Worm (Caenorhabditis elegans) whole organism, midembryonic: Measurements from ENCODE around the gene dnc-4.

Source experiments
- T22C8.4 ChIP-seq: fragments of 200-800 bp; sonication (Bioruptor generic); IDR thresholded peaks from 2 replicates; pipeline ENCODE4 v1.3.6; 2022; ENCODE audit warnings: missing genetic modification characterization, missing compliant biosample characterization
- cog-1 ChIP-seq: sonication (generic microtip); optimal IDR thresholded peaks from 2 replicates; lab custom pipeline; 2016; ENCODE audit warnings: missing genetic modification characterization, missing compliant biosample characterization
- flt-1 ChIP-seq: fragments of 200-800 bp; sonication (Bioruptor generic); IDR thresholded peaks from 2 replicates; pipeline ENCODE4 v1.3.6; 2022; ENCODE audit warnings: missing genetic modification characterization, missing compliant biosample characterization
- klf-2 ChIP-seq: fragments of 200-800 bp; sonication (Bioruptor generic); conservative IDR thresholded peaks from 2 replicates; pipeline ENCODE4 v1.3.6; 2022; ENCODE audit warnings: missing genetic modification reagents, missing genetic modification characterization, missing compliant biosample characterization
- med-1 ChIP-seq: sonication (generic microtip); optimal IDR thresholded peaks from 2 replicates; lab custom pipeline; 2017; ENCODE audit warnings: missing genetic modification characterization, mild to moderate bottlenecking, missing compliant biosample characterization, antibody characterized with exemption, missing genetic modification reagents; ENCODE audit not compliant: insufficient read depth
- ref-1 ChIP-seq: fragments of 200-800 bp; sonication (Bioruptor generic); conservative IDR thresholded peaks from 2 replicates; pipeline ENCODE4 v1.3.6; 2022; ENCODE audit warnings: missing genetic modification reagents, missing genetic modification characterization, missing compliant biosample characterization
- tab-1 ChIP-seq: fragments of 200-800 bp; sonication (Bioruptor generic); IDR thresholded peaks from 2 replicates; pipeline ENCODE4 v1.3.6; 2022; ENCODE audit warnings: missing genetic modification characterization, missing compliant biosample characterization
- ztf-23 ChIP-seq: fragments of 200-800 bp; sonication (Bioruptor generic); IDR thresholded peaks from 2 replicates; pipeline ENCODE4 v1.3.6; 2022; ENCODE audit warnings: missing genetic modification reagents, missing genetic modification characterization, missing compliant biosample characterization
- ztf-29 ChIP-seq: fragments of 200-800 bp; sonication (Bioruptor generic); IDR thresholded peaks from 2 replicates; pipeline ENCODE4 v1.3.6; 2022; ENCODE audit warnings: missing genetic modification reagents, missing genetic modification characterization, missing compliant biosample characterization

The dnc-4 gene

DNA sequence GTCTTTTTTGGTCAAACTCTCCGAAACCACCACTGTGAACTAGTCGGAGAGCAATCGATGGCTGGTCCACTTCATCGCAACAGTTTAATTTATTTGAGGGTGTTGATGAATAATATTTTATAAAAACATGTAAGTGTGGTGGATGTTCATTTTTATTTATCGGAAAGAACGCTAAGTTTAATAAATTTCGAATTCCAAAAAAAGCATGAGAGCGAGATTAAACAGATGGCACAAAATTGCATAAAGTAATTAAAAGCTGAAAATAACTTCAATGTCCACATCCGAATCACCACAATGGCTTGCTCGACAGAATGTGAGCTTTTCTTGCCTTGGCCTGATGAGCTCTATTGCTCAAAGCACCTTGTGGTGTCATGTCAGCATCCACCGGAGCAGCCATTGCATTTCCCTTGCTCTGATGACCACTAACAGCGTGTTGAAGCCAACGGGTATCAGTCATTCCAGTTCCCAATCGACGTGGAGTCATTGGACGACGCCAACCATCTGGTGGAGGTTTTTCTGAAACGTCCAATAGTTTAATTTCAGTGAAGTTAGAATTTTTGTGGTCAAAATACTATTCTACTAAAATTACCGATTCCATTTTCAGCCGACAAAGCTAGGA lies 35.8 kb downstream of the dnc-4 start:
- TF ChIP-seq flt-1: 0 out of 2 replicates have a peak, but pooled peaks have one; percentile 11
- TF ChIP-seq T22C8.4 (GFP tag; lab: Robert Waterston, UW): no peak

DNA sequence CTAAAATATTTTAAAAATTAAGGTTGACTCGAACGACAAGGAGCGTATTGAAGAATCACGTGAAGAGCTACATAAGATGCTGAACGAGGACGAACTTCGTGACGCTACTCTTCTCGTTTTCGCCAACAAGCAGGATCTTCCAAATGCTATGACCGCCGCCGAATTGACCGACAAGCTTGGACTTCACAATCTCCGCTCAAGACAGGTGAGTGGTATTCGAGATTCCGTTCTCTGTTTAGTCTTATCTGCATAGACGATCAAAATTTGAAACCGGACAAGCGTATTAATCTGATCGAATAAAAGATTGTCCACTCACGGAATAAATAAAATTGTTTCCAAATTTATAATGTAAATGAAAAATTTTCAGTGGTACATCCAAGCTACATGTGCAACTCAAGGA lies 36.6 kb downstream of the dnc-4 start:
- TF ChIP-seq cog-1 (tag; lab: Kevin White, UChicago) (no peak), ztf-29 (GFP tag; lab: Robert Waterston, UW) (no peak), flt-1 (no peak), T22C8.4 (GFP tag; lab: Robert Waterston, UW) (no peak), tab-1 (GFP tag; lab: Robert Waterston, UW) (no peak), med-1 (GFP tag; lab: Kevin White, UChicago) (no peak), klf-2 (GFP tag; lab: Robert Waterston, UW) (no peak), ztf-23 (no peak), ref-1 (GFP tag; lab: Robert Waterston, UW) (no peak)

DNA sequence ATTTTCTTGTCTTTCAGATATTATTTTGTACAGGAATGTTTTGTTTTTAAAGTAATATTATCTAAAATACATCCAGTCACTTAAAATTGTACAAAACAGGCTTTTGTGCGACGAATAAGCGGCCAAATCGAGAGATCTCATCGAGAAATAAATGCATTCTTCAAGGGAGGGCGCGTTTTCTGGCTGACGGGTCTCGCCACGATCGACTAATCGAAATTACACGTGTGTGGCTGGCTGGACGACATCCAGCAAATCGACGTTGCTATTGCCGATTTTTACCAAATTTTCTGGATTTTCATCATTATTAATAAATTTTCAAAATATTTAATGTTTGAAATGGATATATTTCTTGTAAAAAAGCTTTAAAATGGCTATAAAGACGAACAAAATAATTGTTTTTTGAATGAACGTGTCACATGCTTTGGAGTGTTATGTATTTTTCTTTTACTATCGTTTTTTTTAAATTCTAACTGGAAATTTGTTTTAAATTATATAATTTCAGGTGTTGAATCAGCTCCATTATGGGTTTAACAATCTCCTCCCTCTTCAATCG lies 37.5 kb downstream of the dnc-4 start, which contains the start of gene arf-5:
Gene arf-5, plus strand, starts transcription at position 503 of the 553 bp plus-strand sequence.
- TF ChIP-seq med-1 (GFP tag; lab: Kevin White, UChicago) (no peak), ref-1 (GFP tag; lab: Robert Waterston, UW) (no peak), tab-1 (GFP tag; lab: Robert Waterston, UW) (no peak), klf-2 (GFP tag; lab: Robert Waterston, UW) (no peak), cog-1 (tag; lab: Kevin White, UChicago) (peak; percentile 20)

DNA sequence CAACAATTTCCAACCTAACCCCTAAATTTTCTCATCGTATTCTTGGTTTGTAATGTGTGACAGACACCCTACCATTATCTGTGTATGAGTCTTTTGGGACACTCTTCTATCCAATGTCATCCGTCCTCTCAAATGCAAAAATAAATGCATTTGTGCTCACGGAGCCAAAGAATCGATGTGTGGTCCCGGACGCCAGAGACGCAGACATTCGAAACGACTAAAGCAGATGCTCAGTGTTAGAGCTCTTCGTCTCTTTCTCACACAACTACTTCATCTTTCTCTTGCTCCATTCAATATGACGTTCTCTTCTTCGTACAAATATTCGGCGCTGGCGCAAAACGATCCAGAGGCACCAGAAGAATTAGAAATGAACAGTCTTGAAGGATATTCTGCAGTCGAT lies 40.0 kb downstream of the dnc-4 start, which contains the start of gene unc-24:
Gene unc-24, plus strand, starts transcription at position 283 of the 400 bp plus-strand sequence.
- TF ChIP-seq klf-2 (GFP tag; lab: Robert Waterston, UW) (no peak), flt-1 (no peak), T22C8.4 (GFP tag; lab: Robert Waterston, UW) (no peak), tab-1 (GFP tag; lab: Robert Waterston, UW) (no peak), ref-1 (GFP tag; lab: Robert Waterston, UW) (no peak), ztf-29 (GFP tag; lab: Robert Waterston, UW) (no peak), ztf-23 (no peak), med-1 (GFP tag; lab: Kevin White, UChicago) (no peak), cog-1 (tag; lab: Kevin White, UChicago) (no peak)

DNA sequence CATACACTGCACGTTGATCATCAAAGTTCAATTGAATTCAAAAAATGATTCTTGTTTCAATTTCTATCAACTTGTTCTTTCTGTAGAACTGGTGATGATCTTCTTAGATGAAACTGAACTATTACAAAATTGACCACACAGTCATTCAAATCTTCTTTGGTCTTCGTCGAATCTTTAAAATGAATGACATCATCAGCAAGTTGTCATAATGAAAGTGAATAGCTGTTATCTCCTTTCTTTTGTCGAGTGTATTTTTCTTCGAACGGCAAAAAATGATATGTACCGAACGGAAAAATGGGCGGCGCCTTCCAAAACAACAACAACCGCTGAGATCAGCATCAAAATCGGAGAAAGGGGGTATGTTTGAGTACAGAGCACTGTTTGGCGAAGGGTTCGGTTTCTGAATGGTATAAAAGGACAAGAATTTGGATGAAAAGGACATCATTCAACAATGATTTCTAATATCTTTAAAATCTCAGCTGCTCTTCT lies 42.1 kb downstream of the dnc-4 start, which contains the start of gene ora-1:
Gene ora-1, plus strand, starts transcription at position 439 of the 489 bp plus-strand sequence.
- TF ChIP-seq flt-1 (no peak), T22C8.4 (GFP tag; lab: Robert Waterston, UW) (no peak), ztf-29 (GFP tag; lab: Robert Waterston, UW) (no peak), tab-1 (GFP tag; lab: Robert Waterston, UW) (no peak), ztf-23 (no peak), klf-2 (GFP tag; lab: Robert Waterston, UW) (no peak), ref-1 (GFP tag; lab: Robert Waterston, UW) (no peak), cog-1 (tag; lab: Kevin White, UChicago) (no peak), med-1 (GFP tag; lab: Kevin White, UChicago) (no peak)

DNA sequence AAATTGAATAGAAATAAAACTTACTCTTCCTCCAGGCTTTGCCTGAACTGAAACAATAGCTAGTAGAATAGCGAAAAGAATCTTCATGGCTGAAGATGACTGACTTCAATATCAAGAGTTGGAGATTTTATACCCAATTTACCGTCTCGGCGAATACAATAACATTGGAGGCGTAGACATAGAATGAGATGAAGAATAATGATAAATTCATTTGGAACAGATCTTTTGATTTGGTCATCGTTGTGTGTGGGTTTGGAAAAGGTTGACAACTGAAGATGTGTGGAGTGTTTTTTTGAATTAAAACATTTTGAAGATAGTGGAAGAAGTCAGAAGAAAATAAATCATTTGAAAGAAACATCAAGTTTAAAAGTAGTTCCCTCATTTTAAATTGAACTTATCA lies 43.4 kb downstream of the dnc-4 start, which contains the start of gene F57H12.6:
Gene F57H12.6, minus strand, starts transcription at position 101 of the 400 bp plus-strand sequence.
- TF ChIP-seq T22C8.4 (GFP tag; lab: Robert Waterston, UW): no peak
- no peak for TF ChIP-seq flt-1
- TF ChIP-seq cog-1 (tag; lab: Kevin White, UChicago): no peak
- no peak for TF ChIP-seq ref-1 (GFP tag; lab: Robert Waterston, UW)
- no peak for TF ChIP-seq klf-2 (GFP tag; lab: Robert Waterston, UW)
